Worm (Caenorhabditis elegans): ENCODE measurements around the gene eef-1B.1.

eef-1B.1 gene

DNA sequence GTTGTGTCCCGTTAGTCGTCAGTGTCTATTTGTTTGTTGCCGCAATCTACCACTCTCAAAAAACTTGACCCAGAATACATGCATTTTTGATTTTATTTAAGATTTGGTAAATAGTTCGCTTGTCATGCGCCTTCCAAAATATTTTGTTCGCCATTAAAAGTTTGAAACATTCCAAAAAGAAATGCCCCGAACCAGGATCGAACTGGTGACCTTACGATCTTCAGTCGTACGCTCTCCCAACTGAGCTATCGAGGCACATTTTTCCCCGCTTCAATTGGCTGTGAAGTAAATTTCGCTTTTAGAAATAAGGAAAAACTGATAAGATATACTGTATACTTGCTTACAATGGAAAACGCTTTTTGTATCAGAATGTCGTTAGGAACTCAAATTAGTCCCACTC lies 5.1 kb upstream of the eef-1B.1 start (continued):
- no peak for TF ChIP-seq hlh-12 (tag; optimal IDR thresholded peaks at IDR 0.05)
- TF ChIP-seq nfya-2 (GFP tag; IDR thresholded peaks at IDR 0.05): no peak
- no peak for TF ChIP-seq ztf-25 (GFP tag; IDR thresholded peaks at IDR 0.05)
- TF ChIP-seq attf-6 (GFP tag; IDR thresholded peaks at IDR 0.05): no peak
- no peak for TF ChIP-seq mel-28 (tag; optimal IDR thresholded peaks at IDR 0.05; ENCODE audit: borderline replicate concordance)
- TF ChIP-seq let-526 (GFP tag; IDR thresholded peaks at IDR 0.05): no peak
- no peak for TF ChIP-seq F22D6.2 (tag; optimal IDR thresholded peaks at IDR 0.05)
- TF ChIP-seq C17E4.6 (GFP tag; IDR thresholded peaks at IDR 0.05): no peak
- no peak for TF ChIP-seq tlf-1 (GFP tag; optimal IDR thresholded peaks at IDR 0.05)
- no peak for TF ChIP-seq nfyb-1 (GFP tag; IDR thresholded peaks at IDR 0.05)
- 0 out of 2 replicates have a peak, but pooled peaks have one; percentile 13 for TF ChIP-seq aptf-3 (GFP tag; IDR thresholded peaks at IDR 0.05)
- TF ChIP-seq tbx-9 (tag; optimal IDR thresholded peaks at IDR 0.05; ENCODE audit: borderline replicate concordance): no peak
- TF ChIP-seq cebp-1 (GFP tag; IDR thresholded peaks at IDR 0.05): no peak
- peak; percentile 9 for TF ChIP-seq cebp-1 (tag; optimal IDR thresholded peaks at IDR 0.05)
- TF ChIP-seq K12H6.12 (tag; optimal IDR thresholded peaks at IDR 0.05): no peak
- TF ChIP-seq snpc-1.3 (tag; optimal IDR thresholded peaks at IDR 0.05; ENCODE audit: insufficient read depth): no peak
- no peak for TF ChIP-seq nhr-90 (tag; optimal IDR thresholded peaks at IDR 0.05)
- TF ChIP-seq him-1 (tag; optimal IDR thresholded peaks at IDR 0.05): no peak
- TF ChIP-seq ceh-91 (GFP tag; IDR thresholded peaks at IDR 0.05): no peak
- TF ChIP-seq nhr-80 (tag; optimal IDR thresholded peaks at IDR 0.05): peak; percentile 10
- TF ChIP-seq ZK185.1 (tag; optimal IDR thresholded peaks at IDR 0.05; ENCODE audit: poor library complexity, severe bottlenecking): no peak
- TF ChIP-seq F57C9.4 (tag; optimal IDR thresholded peaks at IDR 0.05): no peak
- no peak for TF ChIP-seq efl-1 (GFP tag; optimal IDR thresholded peaks at IDR 0.05)
- no peak for TF ChIP-seq F10E7.11 (tag; optimal IDR thresholded peaks at IDR 0.05)
- no peak for TF ChIP-seq B0336.3 (GFP tag; IDR thresholded peaks at IDR 0.05)

DNA sequence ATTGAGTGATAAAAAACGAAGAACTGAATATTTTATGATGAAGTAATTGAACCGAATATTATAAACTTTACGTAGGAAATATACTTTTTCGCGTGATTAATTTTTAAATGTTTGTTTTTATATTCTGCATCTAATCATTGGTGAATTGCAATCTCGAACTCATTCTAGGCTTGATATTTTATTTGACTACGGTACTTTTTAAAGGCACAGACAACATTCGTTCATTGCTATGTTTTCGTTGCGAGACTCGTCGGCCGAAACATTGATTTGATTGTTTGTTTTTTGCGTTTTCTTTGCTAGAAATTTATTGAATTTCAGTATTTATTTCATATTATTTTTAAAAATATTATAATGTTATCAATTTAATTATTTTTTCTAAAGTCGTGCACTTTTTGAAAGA lies 4.6 kb upstream of the eef-1B.1 start, which contains the start of gene C06G4.4:
Gene C06G4.4, minus strand, starts transcription at position 36 of the 400 bp plus-strand sequence.
- TF ChIP-seq ceh-91 (GFP tag; IDR thresholded peaks at IDR 0.05) (no peak), egrh-3 (GFP tag; IDR thresholded peaks at IDR 0.05) (no peak), D2030.7 (GFP tag; IDR thresholded peaks at IDR 0.05) (no peak), tlf-1 (GFP tag; optimal IDR thresholded peaks at IDR 0.05) (no peak), madf-8 (GFP tag; conservative IDR thresholded peaks at IDR 0.05) (peak; percentile 77), Y79H2A.3 (GFP tag; conservative IDR thresholded peaks at IDR 0.05) (no peak), F33H1.4 (GFP tag; IDR thresholded peaks at IDR 0.05) (peak; percentile 45; the same call in 1 of the 2 replicates), madf-6 (GFP tag; IDR thresholded peaks at IDR 0.05) (peak; percentile 81), lin-35 (GFP tag; optimal IDR thresholded peaks at IDR 0.05) (peak in 1 of 3 experiments; percentile 10), xnd-1 (tag; optimal IDR thresholded peaks at IDR 0.05) (peak; percentile 29), ceh-58 (GFP tag; IDR thresholded peaks at IDR 0.05) (no peak), efl-1 (GFP tag; optimal IDR thresholded peaks at IDR 0.05) (no peak), dpl-1 (GFP tag; optimal IDR thresholded peaks at IDR 0.05) (peak; percentile 2), lsl-1 (GFP tag; optimal IDR thresholded peaks at IDR 0.05) (peak; percentile 70)

DNA sequence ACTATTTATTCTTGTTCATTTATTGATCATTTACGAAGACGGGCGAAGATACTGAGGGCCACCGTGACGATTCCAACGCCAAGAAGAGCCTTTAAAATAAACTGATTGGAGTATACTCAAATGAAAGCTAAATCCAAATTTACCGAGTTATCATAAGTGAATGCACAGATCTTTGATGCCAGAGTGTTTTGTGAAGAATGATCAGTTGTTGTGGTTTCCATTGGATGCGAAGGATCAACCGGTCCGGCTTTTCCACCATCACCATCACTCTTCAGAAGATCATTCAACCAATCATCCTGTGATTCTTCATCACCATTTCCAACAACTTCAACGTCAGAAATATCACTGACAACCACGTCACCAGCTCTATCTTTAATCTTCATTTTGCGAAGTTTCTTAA lies 4.0 kb upstream of the eef-1B.1 start:
- TF ChIP-seq hsf-1 (GFP tag; IDR thresholded peaks at IDR 0.05) (0 out of 2 replicates have a peak, but pooled peaks have one; percentile 32), C17E4.6 (GFP tag; IDR thresholded peaks at IDR 0.05) (0 out of 2 replicates have a peak, but pooled peaks have one; percentile 32), repo-1 (tag; optimal IDR thresholded peaks at IDR 0.05) (peak; percentile 87), mel-28 (tag; optimal IDR thresholded peaks at IDR 0.05; ENCODE audit: borderline replicate concordance) (no peak), snpc-3.4 (tag; optimal IDR thresholded peaks at IDR 0.05) (peak; percentile 10), hmg-1.2 (GFP tag; IDR thresholded peaks at IDR 0.05) (peak; percentile 12; the same call in 1 of the 2 replicates), aptf-2 (GFP tag; conservative IDR thresholded peaks at IDR 0.05) (no peak), B0035.1 (tag; optimal IDR thresholded peaks at IDR 0.05) (peak; percentile 27), ztf-22 (GFP tag; optimal IDR thresholded peaks at IDR 0.05) (no peak), ZK185.1 (tag; optimal IDR thresholded peaks at IDR 0.05; ENCODE audit: poor library complexity, severe bottlenecking) (peak; percentile 14), lin-40 (tag; optimal IDR thresholded peaks at IDR 0.05) (no peak), ekl-4 (GFP tag; IDR thresholded peaks at IDR 0.05) (peak; percentile 36; the same call in 1 of the 2 replicates), hrde-1 (tag; optimal IDR thresholded peaks at IDR 0.05; ENCODE audit: borderline replicate concordance) (peak; percentile 90), Y79H2A.3 (GFP tag; conservative IDR thresholded peaks at IDR 0.05) (0 out of 2 replicates have a peak, but pooled peaks have one; percentile 20), nfyb-1 (GFP tag; IDR thresholded peaks at IDR 0.05) (peak; percentile 63)
